Fruit fly (Drosophila melanogaster) whole organism, pupa: ENCODE results near the gene Tmem214.

Source experiments
- CG14655 ChIP-seq: fragments of 200-800 bp; sonication (Bioruptor generic); optimal IDR thresholded peaks from 3 replicates; lab custom pipeline; 2017; ENCODE audit warnings: mild to moderate bottlenecking, missing biosample characterization, missing genetic modification reagents, missing genetic modification characterization
- Ets98B ChIP-seq: fragments of 200-800 bp; sonication (Bioruptor generic); IDR thresholded peaks from 2 replicates; pipeline ENCODE4 v1.3.6; 2022; ENCODE audit warnings: missing biosample characterization, missing genetic modification characterization
- fd96Ca ChIP-seq: fragments of 200-800 bp; sonication (Bioruptor generic); IDR thresholded peaks from 3 replicates; pipeline ENCODE4 v1.3.6; 2022; ENCODE audit warnings: missing biosample characterization, missing genetic modification characterization
- rn ChIP-seq: fragments of 200-800 bp; sonication (Bioruptor generic); IDR thresholded peaks from 2 replicates; pipeline ENCODE4 v1.3.6; 2022; ENCODE audit warnings: missing biosample characterization, missing genetic modification characterization

DNA sequence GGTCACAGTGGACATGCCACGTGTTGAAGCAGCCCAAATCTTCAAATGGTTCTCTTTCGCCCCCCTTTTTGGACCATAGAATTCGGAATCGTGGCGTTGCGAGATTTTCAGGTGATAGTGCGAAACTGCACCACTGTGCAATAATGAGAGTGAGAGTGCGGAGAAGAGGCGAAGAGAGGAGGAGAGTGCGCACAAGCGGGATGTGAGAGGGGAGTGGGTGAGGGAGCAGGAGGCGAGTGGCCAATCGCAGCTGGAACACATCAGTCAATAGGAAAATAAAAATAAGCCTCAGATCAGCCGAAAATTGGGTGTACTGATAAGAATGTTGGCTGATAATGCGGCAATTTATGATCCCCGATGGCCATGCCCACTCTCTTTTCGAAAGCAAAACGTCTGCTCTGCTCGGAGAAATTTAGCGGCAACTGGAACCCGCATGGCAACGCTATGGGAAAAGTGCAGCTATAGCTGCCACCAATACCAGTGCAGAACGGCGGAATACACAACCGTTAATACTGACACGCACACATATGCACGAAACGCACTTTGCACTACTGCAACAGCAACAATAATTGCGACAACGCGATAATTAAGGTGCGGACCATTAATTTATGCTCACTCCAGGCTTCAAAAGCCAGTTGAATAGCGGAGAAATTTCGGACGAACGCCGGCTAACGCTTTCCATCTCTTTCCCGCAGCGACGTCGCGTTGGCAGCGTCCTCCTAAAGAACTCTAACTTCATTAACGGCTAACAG is 2.6 kb downstream of the Tmem214 start:
- TF ChIP-seq Ets98B (GFP tag; lab: Robert Waterston, UW) (peak; percentile 61), fd96Ca (GFP tag; lab: Robert Waterston, UW) (0 out of 3 replicates have a peak, but pooled peaks have one; percentile 22), CG14655 (GFP tag; lab: Kevin White, UChicago) (no peak), rn (GFP tag; lab: Robert Waterston, UW) (no peak)
